Fruit fly (Drosophila melanogaster) whole organism, embryonic: ENCODE results near the gene Set2.
A peak's percentile ranks its signal among the peaks of the same experiment; 100 is the strongest.

Source experiments
- CG10543 ChIP-seq: fragments of 200-800 bp; sonication (Bioruptor generic); optimal IDR thresholded peaks from 3 replicates; lab custom pipeline; 2017; ENCODE audit warnings: missing biosample characterization, mild to moderate bottlenecking, missing genetic modification characterization, moderate library complexity
- CG14050 ChIP-seq: fragments of 200-800 bp; sonication (Bioruptor generic); IDR thresholded peaks from 3 replicates; pipeline ENCODE4 v1.3.6; 2022; ENCODE audit warnings: missing biosample characterization, missing genetic modification characterization
- CG32532 ChIP-seq: fragments of 200-800 bp; sonication (Bioruptor generic); IDR thresholded peaks from 2 replicates; pipeline ENCODE4 v1.3.6; 2022; ENCODE audit warnings: missing biosample characterization, missing genetic modification characterization
- CG6765 ChIP-seq: fragments of 200-800 bp; sonication (Bioruptor generic); optimal IDR thresholded peaks from 3 replicates; lab custom pipeline; 2017; ENCODE audit warnings: missing biosample characterization, mild to moderate bottlenecking, missing genetic modification characterization
- CG8290 ChIP-seq, 3 experiments: fragments of 200-800 bp; sonication (Bioruptor generic); optimal IDR thresholded peaks; 2 replicates each; lab custom pipeline; 2016 to 2019; ENCODE audit warnings: missing biosample characterization in 3 of 3, missing genetic modification characterization in 3 of 3, mild to moderate bottlenecking in 2 of 3, moderate library complexity in 1 of 3
- CG8944 ChIP-seq: fragments of 200-800 bp; sonication (Bioruptor generic); optimal IDR thresholded peaks from 3 replicates; lab custom pipeline; 2016; ENCODE audit warnings: missing biosample characterization, missing genetic modification characterization
- Hr39 ChIP-seq: fragments of >200 bp; optimal IDR thresholded peaks from 2 replicates; lab custom pipeline; 2017
- MBD-R2 ChIP-seq: fragments of 200-800 bp; sonication (Bioruptor generic); IDR thresholded peaks from 2 replicates; pipeline ENCODE4 v1.3.6; 2022; ENCODE audit warnings: missing biosample characterization, missing genetic modification characterization
- Optix ChIP-seq: fragments of 200-800 bp; sonication (Bioruptor generic); IDR thresholded peaks from 3 replicates; pipeline ENCODE4 v1.3.6; 2022; ENCODE audit warnings: missing biosample characterization, missing genetic modification characterization
- hb ChIP-seq: fragments of 200-800 bp; sonication (Bioruptor generic); IDR thresholded peaks from 3 replicates; pipeline ENCODE4 v1.3.6; 2022; ENCODE audit warnings: missing biosample characterization, missing genetic modification characterization; ENCODE audit not compliant: partially characterized antibody

dm6 chrX:13403553-13403952, 9.5 kb upstream of the Set2 start:
- no peak for TF ChIP-seq Hr39
- TF ChIP-seq MBD-R2 (GFP tag; lab: Robert Waterston, UW), result no peak
- TF ChIP-seq hb (GFP tag; lab: Robert Waterston, UW), result no peak
- no peak for TF ChIP-seq CG32532
- peak; percentile 79 for TF ChIP-seq CG10543 (GFP tag; lab: Kevin White, UChicago)
- no peak for TF ChIP-seq CG6765 (GFP tag; lab: Kevin White, UChicago)
- TF ChIP-seq CG8290 (GFP tag; optimal IDR thresholded peaks at IDR 0.05; lab: Kevin White, UChicago), result no peak
- peak in 1 of 2 experiments; percentile 1 for TF ChIP-seq CG8290 (tag; optimal IDR thresholded peaks at IDR 0.05; lab: Kevin White, UChicago)
- no peak for TF ChIP-seq Optix
- TF ChIP-seq CG8944, result no peak
- TF ChIP-seq CG14050, result no peak
